Fruit fly (Drosophila melanogaster) whole organism, pupa: ENCODE measurements around the gene djl.
A peak's percentile ranks its signal among the peaks of the same experiment; 100 is the strongest.

ENCODE experiments used
- CG10348 ChIP-seq: fragments of 200-800 bp; sonication (Bioruptor generic); IDR thresholded peaks from 2 replicates; pipeline ENCODE4 v1.3.6; 2022; ENCODE audit warnings: missing biosample characterization, missing genetic modification characterization
- CG12605 ChIP-seq: fragments of 200-800 bp; sonication (Bioruptor generic); IDR thresholded peaks from 2 replicates; pipeline ENCODE4 v1.3.6; 2022; ENCODE audit warnings: missing biosample characterization, missing genetic modification characterization
- CG13204 ChIP-seq: fragments of 200-800 bp; sonication (Bioruptor generic); optimal IDR thresholded peaks from 2 replicates; lab custom pipeline; 2018; ENCODE audit warnings: missing biosample characterization, mild to moderate bottlenecking, missing genetic modification characterization, moderate library complexity
- CG14655 ChIP-seq: fragments of 200-800 bp; sonication (Bioruptor generic); optimal IDR thresholded peaks from 3 replicates; lab custom pipeline; 2017; ENCODE audit warnings: mild to moderate bottlenecking, missing biosample characterization, missing genetic modification reagents, missing genetic modification characterization
- CG15710 ChIP-seq: fragments of 200-800 bp; sonication (Bioruptor generic); optimal IDR thresholded peaks from 2 replicates; lab custom pipeline; 2018; ENCODE audit warnings: missing biosample characterization, mild to moderate bottlenecking, missing genetic modification characterization, moderate library complexity
- CG17806 ChIP-seq: fragments of 200-800 bp; sonication (Bioruptor generic); optimal IDR thresholded peaks from 2 replicates; lab custom pipeline; 2018; ENCODE audit warnings: missing biosample characterization, mild to moderate bottlenecking, missing genetic modification characterization, moderate library complexity
- CG32121 ChIP-seq: fragments of 200-800 bp; sonication (Bioruptor generic); IDR thresholded peaks from 2 replicates; pipeline ENCODE4 v1.3.6; 2022; ENCODE audit warnings: missing biosample characterization, missing genetic modification characterization
- CG34367 ChIP-seq: fragments of 200-800 bp; sonication (Bioruptor generic); optimal IDR thresholded peaks from 2 replicates; lab custom pipeline; 2018; ENCODE audit warnings: missing biosample characterization, mild to moderate bottlenecking, missing genetic modification characterization
- CG4496 ChIP-seq: fragments of 200-800 bp; sonication (Bioruptor generic); IDR thresholded peaks from 3 replicates; pipeline ENCODE4 v1.3.6; 2022; ENCODE audit warnings: missing biosample characterization, missing genetic modification characterization
- CG8159 ChIP-seq: fragments of 200-800 bp; sonication (Bioruptor generic); optimal IDR thresholded peaks from 3 replicates; lab custom pipeline; 2018; ENCODE audit warnings: missing biosample characterization, mild to moderate bottlenecking, missing genetic modification characterization, moderate library complexity
- CG8301 ChIP-seq: fragments of 200-800 bp; sonication (Bioruptor generic); optimal IDR thresholded peaks from 2 replicates; lab custom pipeline; 2018; ENCODE audit warnings: missing biosample characterization, mild to moderate bottlenecking, missing genetic modification characterization
- CG9948 ChIP-seq: fragments of 200-800 bp; sonication (Bioruptor generic); optimal IDR thresholded peaks from 2 replicates; lab custom pipeline; 2018; ENCODE audit warnings: missing biosample characterization, mild to moderate bottlenecking, missing genetic modification characterization, moderate library complexity
- D1 ChIP-seq: fragments of 200-800 bp; sonication (Bioruptor generic); optimal IDR thresholded peaks from 2 replicates; lab custom pipeline; 2018; ENCODE audit warnings: missing biosample characterization, mild to moderate bottlenecking, missing genetic modification characterization, moderate library complexity
- EcR ChIP-seq: fragments of 200-800 bp; sonication (Bioruptor generic); optimal IDR thresholded peaks from 3 replicates; lab custom pipeline; 2019; ENCODE audit warnings: missing biosample characterization, missing genetic modification characterization, mild to moderate bottlenecking, moderate library complexity, missing genetic modification reagents
- Ets98B ChIP-seq: fragments of 200-800 bp; sonication (Bioruptor generic); IDR thresholded peaks from 2 replicates; pipeline ENCODE4 v1.3.6; 2022; ENCODE audit warnings: missing biosample characterization, missing genetic modification characterization
- Pif1A ChIP-seq: fragments of 200-800 bp; sonication (Bioruptor generic); optimal IDR thresholded peaks from 3 replicates; lab custom pipeline; 2016; ENCODE audit warnings: missing biosample characterization, missing genetic modification characterization
- Pif1B ChIP-seq: fragments of 200-800 bp; sonication (Bioruptor generic); optimal IDR thresholded peaks from 3 replicates; lab custom pipeline; 2016; ENCODE audit warnings: missing biosample characterization, missing genetic modification characterization
- Snoo ChIP-seq: fragments of 200-800 bp; sonication (Bioruptor generic); optimal IDR thresholded peaks from 3 replicates; lab custom pipeline; 2017; ENCODE audit warnings: missing biosample characterization, mild to moderate bottlenecking, missing genetic modification characterization, inconsistent platforms
- fd96Ca ChIP-seq: fragments of 200-800 bp; sonication (Bioruptor generic); IDR thresholded peaks from 3 replicates; pipeline ENCODE4 v1.3.6; 2022; ENCODE audit warnings: missing biosample characterization, missing genetic modification characterization
- gl ChIP-seq: fragments of 200-800 bp; sonication (Bioruptor generic); optimal IDR thresholded peaks from 2 replicates; lab custom pipeline; 2018; ENCODE audit warnings: missing biosample characterization, mild to moderate bottlenecking, missing genetic modification characterization
- rn ChIP-seq: fragments of 200-800 bp; sonication (Bioruptor generic); IDR thresholded peaks from 2 replicates; pipeline ENCODE4 v1.3.6; 2022; ENCODE audit warnings: missing biosample characterization, missing genetic modification characterization

djl gene

dm6 chr3R:7054286-7054685 lies 6.3 kb upstream of the djl start, which contains the start of gene CG1979:
TSS of gene CG1979 (plus strand) at chr3R:7054586.
- TF ChIP-seq rn (GFP tag; lab: Robert Waterston, UW): no peak
- TF ChIP-seq CG14655 (GFP tag; lab: Kevin White, UChicago): no peak
- TF ChIP-seq CG8301 (tag; lab: Kevin White, UChicago): no peak
- no peak for TF ChIP-seq Snoo
- TF ChIP-seq CG15710 (tag; lab: Kevin White, UChicago): no peak
- no peak for TF ChIP-seq CG32121
- TF ChIP-seq Ets98B (GFP tag; lab: Robert Waterston, UW): no peak
- no peak for TF ChIP-seq CG10348
- TF ChIP-seq CG4496 (GFP tag; lab: Robert Waterston, UW): no peak
- no peak for TF ChIP-seq CG8159 (tag; lab: Kevin White, UChicago)

- TF ChIP-seq CG8301 (tag; lab: Kevin White, UChicago): no peak
- TF ChIP-seq rn (GFP tag; lab: Robert Waterston, UW): no peak
- TF ChIP-seq CG32121: no peak
- TF ChIP-seq CG10348: no peak
- no peak for TF ChIP-seq Pif1B (GFP tag; lab: Kevin White, UChicago)
- no peak for TF ChIP-seq CG8159 (tag; lab: Kevin White, UChicago)
- TF ChIP-seq fd96Ca (GFP tag; lab: Robert Waterston, UW): no peak
- no peak for TF ChIP-seq CG13204
- TF ChIP-seq Ets98B (GFP tag; lab: Robert Waterston, UW): no peak
- TF ChIP-seq EcR (GFP tag; lab: Kevin White, UChicago): no peak
These were observed 2.5 kb upstream of the djl start for dm6 chr3R:7058017-7058416.

dm6 chr3R:7059015-7059414 lies 1.6 kb upstream of the djl start, which contains the start of gene dj:
TSS of gene dj (plus strand) at chr3R:7059315.
- no peak for TF ChIP-seq fd96Ca (GFP tag; lab: Robert Waterston, UW)
- no peak for TF ChIP-seq CG17806
- TF ChIP-seq EcR (GFP tag; lab: Kevin White, UChicago): no peak
- TF ChIP-seq CG12605 (GFP tag; lab: Robert Waterston, UW): no peak
- no peak for TF ChIP-seq CG10348
- TF ChIP-seq CG14655 (GFP tag; lab: Kevin White, UChicago): no peak
- TF ChIP-seq CG34367 (tag; lab: Kevin White, UChicago): no peak
- TF ChIP-seq Snoo: no peak
- TF ChIP-seq D1 (tag; lab: Kevin White, UChicago): no peak
- TF ChIP-seq Pif1B (GFP tag; lab: Kevin White, UChicago): no peak
- no peak for TF ChIP-seq gl
- TF ChIP-seq Ets98B (GFP tag; lab: Robert Waterston, UW): no peak
- TF ChIP-seq rn (GFP tag; lab: Robert Waterston, UW): no peak
- no peak for TF ChIP-seq CG13204
- no peak for TF ChIP-seq CG32121
- no peak for TF ChIP-seq CG8159 (tag; lab: Kevin White, UChicago)
- TF ChIP-seq CG9948 (tag; lab: Kevin White, UChicago): no peak
- TF ChIP-seq CG15710 (tag; lab: Kevin White, UChicago): no peak
- no peak for TF ChIP-seq Pif1A (GFP tag; lab: Kevin White, UChicago)

- no peak for TF ChIP-seq CG34367 (tag; lab: Kevin White, UChicago)
- no peak for TF ChIP-seq Ets98B (GFP tag; lab: Robert Waterston, UW)
- no peak for TF ChIP-seq rn (GFP tag; lab: Robert Waterston, UW)
- no peak for TF ChIP-seq CG10348
- no peak for TF ChIP-seq EcR (GFP tag; lab: Kevin White, UChicago)
- TF ChIP-seq CG12605 (GFP tag; lab: Robert Waterston, UW): no peak
- TF ChIP-seq CG8159 (tag; lab: Kevin White, UChicago): no peak
- TF ChIP-seq D1 (tag; lab: Kevin White, UChicago): no peak
These were observed 1.3 kb downstream of the djl start, which contains the start of gene Mst84B for dm6 chr3R:7061875-7062274. TSS of gene Mst84B (plus strand) at chr3R:7062175.

- TF ChIP-seq CG34367 (tag; lab: Kevin White, UChicago): no peak
- peak; percentile 60 for TF ChIP-seq EcR (GFP tag; lab: Kevin White, UChicago)
These were observed 5.7 kb downstream of the djl start for dm6 chr3R:7066267-7066666.

dm6 chr3R:7067092-7067491 lies 6.5 kb downstream of the djl start, which contains the start of the genes CG1105 and CG1965:
TSS of gene CG1105 (minus strand) at chr3R:7067136.
TSS of gene CG1965 (plus strand) at chr3R:7067401.
- TF ChIP-seq CG12605 (GFP tag; lab: Robert Waterston, UW) (peak; percentile 67), CG34367 (tag; lab: Kevin White, UChicago) (peak; percentile 68), CG13204 (no peak), D1 (tag; lab: Kevin White, UChicago) (no peak), CG8159 (tag; lab: Kevin White, UChicago) (peak; percentile 83), EcR (GFP tag; lab: Kevin White, UChicago) (peak; percentile 15), Pif1B (GFP tag; lab: Kevin White, UChicago) (no peak), rn (GFP tag; lab: Robert Waterston, UW) (peak; percentile 88), CG32121 (peak; percentile 85), CG15710 (tag; lab: Kevin White, UChicago) (peak; percentile 85), CG9948 (tag; lab: Kevin White, UChicago) (peak; percentile 74), CG17806 (peak; percentile 80), Pif1A (GFP tag; lab: Kevin White, UChicago) (peak; percentile 87), Ets98B (GFP tag; lab: Robert Waterston, UW) (peak; percentile 79), gl (peak; percentile 14), CG8301 (tag; lab: Kevin White, UChicago) (no peak), fd96Ca (GFP tag; lab: Robert Waterston, UW) (peak; percentile 92), CG14655 (GFP tag; lab: Kevin White, UChicago) (no peak), Snoo (peak; percentile 75), CG4496 (GFP tag; lab: Robert Waterston, UW) (peak; percentile 89), CG10348 (peak; percentile 76)
